Worm (Caenorhabditis elegans) whole organism, L4 larva: Measurements from ENCODE around the gene K08C7.7.

Experiments used
- D1046.2 ChIP-seq: fragments of 200-800 bp; sonication (Bioruptor generic); IDR thresholded peaks from 2 replicates; pipeline ENCODE4 v1.3.6; 2022; ENCODE audit warnings: missing genetic modification characterization, missing compliant biosample characterization
- F10B5.3 ChIP-seq: sonication (generic microtip); optimal IDR thresholded peaks from 2 replicates; lab custom pipeline; 2016; ENCODE audit warnings: mild to moderate bottlenecking, missing genetic modification characterization, missing compliant biosample characterization
- F49E8.2 ChIP-seq: sonication (generic microtip); optimal IDR thresholded peaks from 2 replicates; lab custom pipeline; 2016; ENCODE audit warnings: missing compliant biosample characterization, mild to moderate bottlenecking, missing genetic modification characterization, borderline replicate concordance
- R02D3.7 ChIP-seq: fragments of 150-350 bp; sonication (generic microtip); optimal IDR thresholded peaks from 3 replicates; lab custom pipeline; 2014; ENCODE audit warnings: missing biosample characterization, missing genetic modification characterization
- T20F7.1 ChIP-seq: fragments of 200-800 bp; sonication (Bioruptor generic); optimal IDR thresholded peaks from 2 replicates; lab custom pipeline; 2018; ENCODE audit warnings: mild to moderate bottlenecking, missing genetic modification characterization, missing compliant biosample characterization
- T26A8.4 ChIP-seq: fragments of 200-800 bp; sonication (Bioruptor generic); IDR thresholded peaks from 2 replicates; pipeline ENCODE4 v1.3.6; 2022; ENCODE audit warnings: missing genetic modification characterization, missing compliant biosample characterization
- Y75B8A.6 ChIP-seq: fragments of 200-800 bp; sonication (Bioruptor generic); IDR thresholded peaks from 2 replicates; pipeline ENCODE4 v1.3.6; 2022; ENCODE audit warnings: missing genetic modification reagents, missing genetic modification characterization, missing compliant biosample characterization
- ZK337.2 ChIP-seq: fragments of 200-800 bp; sonication (Bioruptor generic); IDR thresholded peaks from 2 replicates; pipeline ENCODE4 v1.3.6; 2022; ENCODE audit warnings: missing genetic modification reagents, missing genetic modification characterization, missing compliant biosample characterization
- ZK546.5 ChIP-seq, 2 experiments: sonication (generic microtip); optimal IDR thresholded peaks; 2 replicates each; lab custom pipeline; 2017; ENCODE audit warnings: missing biosample characterization in 2 of 2, missing genetic modification characterization in 2 of 2
- aha-1 ChIP-seq: fragments of 150-350 bp; peaks from one replicate; lab custom pipeline; 2014; ENCODE audit warnings: missing biosample characterization, missing genetic modification characterization
- aly-2 ChIP-seq: sonication (generic microtip); optimal IDR thresholded peaks from 2 replicates; lab custom pipeline; 2018; ENCODE audit warnings: missing biosample characterization, missing genetic modification characterization
- ceh-28 ChIP-seq: fragments of 150-350 bp; optimal IDR thresholded peaks from 2 replicates; lab custom pipeline; 2014; ENCODE audit warnings: missing biosample characterization, missing genetic modification reagents, missing genetic modification characterization
- ceh-62 ChIP-seq: sonication (generic microtip); optimal IDR thresholded peaks from 2 replicates; lab custom pipeline; 2017; ENCODE audit warnings: missing biosample characterization, missing genetic modification characterization
- ctbp-1 ChIP-seq: fragments of 200-800 bp; sonication (Bioruptor generic); IDR thresholded peaks from 2 replicates; pipeline ENCODE4 v1.3.6; 2022; ENCODE audit warnings: missing genetic modification reagents, missing genetic modification characterization, missing compliant biosample characterization
- daf-12 ChIP-seq: fragments of 150-350 bp; optimal IDR thresholded peaks from 2 replicates; lab custom pipeline; 2014; ENCODE audit warnings: missing biosample characterization, missing genetic modification reagents, missing genetic modification characterization
- dmd-6 ChIP-seq: fragments of 200-800 bp; sonication (Bioruptor generic); IDR thresholded peaks from 2 replicates; pipeline ENCODE4 v1.3.6; 2022; ENCODE audit warnings: missing genetic modification reagents, missing genetic modification characterization, missing compliant biosample characterization
- dmd-9 ChIP-seq: fragments of 200-800 bp; sonication (Bioruptor generic); IDR thresholded peaks from 2 replicates; pipeline ENCODE4 v1.3.6; 2022; ENCODE audit warnings: missing genetic modification reagents, missing genetic modification characterization, missing compliant biosample characterization
- egl-27 ChIP-seq: sonication (generic microtip); optimal IDR thresholded peaks from 3 replicates; lab custom pipeline; 2017; ENCODE audit warnings: missing biosample characterization, missing genetic modification reagents, missing genetic modification characterization
- fos-1 ChIP-seq: fragments of 150-350 bp; optimal IDR thresholded peaks from 2 replicates; lab custom pipeline; 2014; ENCODE audit warnings: missing biosample characterization, missing genetic modification characterization
- gei-8 ChIP-seq: fragments of 200-800 bp; sonication (Bioruptor generic); optimal IDR thresholded peaks from 2 replicates; lab custom pipeline; 2018; ENCODE audit warnings: mild to moderate bottlenecking, missing genetic modification characterization, missing compliant biosample characterization
- hlh-30 ChIP-seq: sonication (generic microtip); optimal IDR thresholded peaks from 2 replicates; lab custom pipeline; 2017; ENCODE audit warnings: antibody characterized with exemption, mild to moderate bottlenecking, missing genetic modification characterization, missing compliant biosample characterization; ENCODE audit not compliant: insufficient read depth
- jun-1 ChIP-seq: fragments of 150-350 bp; optimal IDR thresholded peaks from 2 replicates; lab custom pipeline; 2014; ENCODE audit warnings: missing biosample characterization, missing genetic modification reagents, missing genetic modification characterization
- lim-7 ChIP-seq: fragments of 200-800 bp; sonication (Bioruptor generic); IDR thresholded peaks from 2 replicates; pipeline ENCODE4 v1.3.6; 2022; ENCODE audit warnings: missing genetic modification characterization, missing compliant biosample characterization
- lin-1 ChIP-seq: fragments of 200-800 bp; sonication (Bioruptor generic); IDR thresholded peaks from 2 replicates; pipeline ENCODE4 v1.3.6; 2022; ENCODE audit warnings: missing genetic modification reagents, missing genetic modification characterization, missing compliant biosample characterization
- lin-29 ChIP-seq: fragments of 200-800 bp; sonication (Bioruptor generic); IDR thresholded peaks from 2 replicates; pipeline ENCODE4 v1.3.6; 2022; ENCODE audit warnings: missing genetic modification reagents, missing genetic modification characterization, missing compliant biosample characterization
- lin-38 ChIP-seq: fragments of 200-800 bp; sonication (Bioruptor generic); IDR thresholded peaks from 2 replicates; pipeline ENCODE4 v1.3.6; 2022; ENCODE audit warnings: missing genetic modification reagents, missing genetic modification characterization, missing compliant biosample characterization
- lir-3 ChIP-seq: sonication (generic microtip); optimal IDR thresholded peaks from 2 replicates; lab custom pipeline; 2016; ENCODE audit warnings: mild to moderate bottlenecking, missing genetic modification characterization, missing compliant biosample characterization
- mep-1 ChIP-seq: fragments of 150-350 bp; sonication (generic microtip); optimal IDR thresholded peaks from 3 replicates; lab custom pipeline; 2014; ENCODE audit warnings: missing biosample characterization, missing genetic modification characterization
- nhr-11 ChIP-seq: fragments of 150-350 bp; optimal IDR thresholded peaks from 2 replicates; lab custom pipeline; 2014; ENCODE audit warnings: missing biosample characterization, missing genetic modification characterization
- nhr-111 ChIP-seq: fragments of 200-800 bp; sonication (Bioruptor generic); optimal IDR thresholded peaks from 2 replicates; lab custom pipeline; 2018; ENCODE audit warnings: mild to moderate bottlenecking, missing genetic modification characterization, missing compliant biosample characterization
- nhr-41 ChIP-seq: fragments of 200-800 bp; sonication (Bioruptor generic); IDR thresholded peaks from 2 replicates; pipeline ENCODE4 v1.3.6; 2022; ENCODE audit warnings: missing genetic modification reagents, missing genetic modification characterization, missing compliant biosample characterization
- nhr-76 ChIP-seq: fragments of 150-350 bp; optimal IDR thresholded peaks from 2 replicates; lab custom pipeline; 2014; ENCODE audit warnings: missing biosample characterization, missing genetic modification characterization
- php-3 ChIP-seq: fragments of 200-800 bp; sonication (Bioruptor generic); IDR thresholded peaks from 2 replicates; pipeline ENCODE4 v1.3.6; 2022; ENCODE audit warnings: missing genetic modification reagents, missing genetic modification characterization, missing compliant biosample characterization
- rbr-2 ChIP-seq: sonication (generic microtip); optimal IDR thresholded peaks from 2 replicates; lab custom pipeline; 2016; ENCODE audit warnings: missing genotype, missing genetic modification characterization, missing compliant biosample characterization
- spr-1 ChIP-seq: sonication (generic microtip); optimal IDR thresholded peaks from 2 replicates; lab custom pipeline; 2016; ENCODE audit warnings: mild to moderate bottlenecking, missing genetic modification characterization, missing compliant biosample characterization
- spr-3 ChIP-seq: fragments of 200-800 bp; sonication (Bioruptor generic); optimal IDR thresholded peaks from 2 replicates; lab custom pipeline; 2018; ENCODE audit warnings: mild to moderate bottlenecking, missing genetic modification characterization, missing compliant biosample characterization
- tra-1 ChIP-seq: fragments of 200-800 bp; sonication (Bioruptor generic); IDR thresholded peaks from 2 replicates; pipeline ENCODE4 v1.3.6; 2022; ENCODE audit warnings: missing genetic modification reagents, missing genetic modification characterization, missing compliant biosample characterization
- unc-62 ChIP-seq, 3 experiments: fragments of 150-350 bp in 1 of 3; sonication (generic microtip); optimal IDR thresholded peaks in 2 of 3; peaks in 1 of 3; 1 replicate in 1 of 3; 2 replicates in 2 of 3; lab custom pipeline; 2014 to 2017; ENCODE audit warnings: missing biosample characterization in 3 of 3, missing genetic modification characterization in 3 of 3, missing genetic modification reagents in 3 of 3, missing genotype in 1 of 3
- zag-1 ChIP-seq: fragments of 150-350 bp; optimal IDR thresholded peaks from 2 replicates; lab custom pipeline; 2014; ENCODE audit warnings: missing biosample characterization, missing genetic modification characterization
- zfp-2 ChIP-seq: sonication (generic microtip); optimal IDR thresholded peaks from 2 replicates; lab custom pipeline; 2016; ENCODE audit warnings: mild to moderate bottlenecking, missing genetic modification characterization, missing compliant biosample characterization
- zip-11 ChIP-seq: fragments of 200-800 bp; sonication (Bioruptor generic); IDR thresholded peaks from 2 replicates; pipeline ENCODE4 v1.3.6; 2022; ENCODE audit warnings: missing genetic modification characterization, missing compliant biosample characterization
- zip-2 ChIP-seq: fragments of 150-350 bp; optimal IDR thresholded peaks from 2 replicates; lab custom pipeline; 2014; ENCODE audit warnings: missing biosample characterization, missing genetic modification characterization

K08C7.7 gene

ce11 chrIV:10688972-10689567, 24.8 kb downstream of the K08C7.7 start, which contains the start of gene R102.3:
R102.3 (plus strand) TSS chrIV:10689517.
- TF ChIP-seq egl-27 (tag; lab: Kevin White, UChicago), result no peak
- no peak for TF ChIP-seq dmd-9 (GFP tag; lab: Robert Waterston, UW)
- TF ChIP-seq nhr-11 (tag; lab: Kevin White, UChicago), result peak; percentile 52
- peak; percentile 21 for TF ChIP-seq aha-1
- no peak for TF ChIP-seq ceh-28
- no peak for TF ChIP-seq tra-1
- TF ChIP-seq gei-8, result no peak

ce11 chrIV:10690139-10690538, 25.9 kb downstream of the K08C7.7 start, which contains the start of gene R102.8:
R102.8 (minus strand) TSS chrIV:10690239.
- TF ChIP-seq D1046.2 (GFP tag; lab: Robert Waterston, UW) (no peak), unc-62 (GFP tag; optimal IDR thresholded peaks at IDR 0.05 in 1 of 2; lab: Kevin White, UChicago) (peak in 1 of 2 experiments; percentile 70), unc-62 (tag; optimal IDR thresholded peaks at IDR 0.05; lab: Kevin White, UChicago) (no peak)
- TF ChIP-seq, all 104 proteins: peak for 1

ce11 chrIV:10695203-10695602, 31.0 kb downstream of the K08C7.7 start, which contains the start of gene R102.4:
R102.4 (minus strand) TSS chrIV:10695303.
- peak in 1 of 2 experiments; percentile 83 for TF ChIP-seq unc-62 (GFP tag; optimal IDR thresholded peaks at IDR 0.05 in 1 of 2; lab: Kevin White, UChicago)
- TF ChIP-seq unc-62 (tag; optimal IDR thresholded peaks at IDR 0.05; lab: Kevin White, UChicago), result no peak
- no peak for TF ChIP-seq F10B5.3

ce11 chrIV:10697022-10697979, 33.1 kb downstream of the K08C7.7 start, which contains the start of gene allo-1:
allo-1 (minus strand) TSS chrIV:10697072.
- TF ChIP-seq zip-11 (GFP tag; lab: Robert Waterston, UW) (no peak), lin-38 (GFP tag; lab: Robert Waterston, UW) (no peak; the same call in 1 of the 2 replicates), dmd-6 (peak; percentile 78), lir-3 (no peak), lim-7 (GFP tag; lab: Robert Waterston, UW) (no peak), ZK546.5 (tag; optimal IDR thresholded peaks at IDR 0.05; lab: Kevin White, UChicago) (no peak), Y75B8A.6 (GFP tag; lab: Robert Waterston, UW) (no peak), zag-1 (tag; lab: Kevin White, UChicago) (no peak), ZK337.2 (GFP tag; lab: Robert Waterston, UW) (no peak), lin-1 (peak; percentile 12; the same call in 1 of the 2 replicates), R02D3.7 (tag; lab: Kevin White, UChicago) (no peak), php-3 (GFP tag; lab: Robert Waterston, UW) (no peak), zip-2 (tag; lab: Kevin White, UChicago) (no peak), daf-12 (tag; lab: Kevin White, UChicago) (no peak), nhr-76 (tag; lab: Kevin White, UChicago) (no peak), ceh-28 (no peak), hlh-30 (peak; percentile 97), T26A8.4 (GFP tag; lab: Robert Waterston, UW) (no peak), jun-1 (peak; percentile 62), ceh-62 (tag; lab: Kevin White, UChicago) (no peak), mep-1 (peak; percentile 79), ctbp-1 (no peak), lin-29 (GFP tag; lab: Robert Waterston, UW) (no peak), nhr-41 (GFP tag; lab: Robert Waterston, UW) (no peak), aha-1 (peak; percentile 92), spr-1 (no peak), tra-1 (0 out of 2 replicates have a peak, but pooled peaks have one; percentile 46), aly-2 (tag; lab: Kevin White, UChicago) (no peak), rbr-2 (tag; lab: Kevin White, UChicago) (peak; percentile 24), T20F7.1 (peak; percentile 30), F49E8.2 (tag; lab: Kevin White, UChicago) (no peak), nhr-111 (GFP tag; lab: Kevin White, UChicago) (no peak), spr-3 (GFP tag; lab: Kevin White, UChicago) (no peak), fos-1 (tag; lab: Kevin White, UChicago) (no peak), zfp-2 (tag; lab: Kevin White, UChicago) (no peak)
